Worm (Caenorhabditis elegans): ENCODE data around the gene Y42A5A.1.

Y42A5A.1 gene

DNA sequence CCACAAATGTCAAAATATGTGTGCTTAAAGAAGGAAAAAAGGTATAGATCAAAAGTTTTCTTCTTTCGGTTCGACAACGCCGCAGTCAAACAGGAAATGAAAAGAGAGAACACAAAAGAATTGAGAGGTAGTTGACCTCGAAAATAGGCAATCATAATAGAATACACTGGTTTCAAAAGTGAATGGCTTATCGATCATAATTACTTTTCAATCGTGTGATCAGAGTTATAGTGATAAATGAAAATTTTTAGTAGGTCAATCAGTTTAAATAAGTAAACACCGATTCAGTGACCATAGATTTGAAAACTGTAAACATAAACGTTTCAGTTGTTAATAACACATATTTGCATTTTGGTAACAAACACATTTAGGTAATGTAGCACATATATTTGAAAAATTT, 17.4 kb upstream of the Y42A5A.1 start:
- TF ChIP-seq ccch-3 (GFP tag; optimal IDR thresholded peaks at IDR 0.05) = no peak
- no peak for TF ChIP-seq zim-3 (tag; optimal IDR thresholded peaks at IDR 0.05)
- no peak for TF ChIP-seq tbx-9 (tag; optimal IDR thresholded peaks at IDR 0.05; ENCODE audit: borderline replicate concordance)
- TF ChIP-seq nhr-80 (tag; optimal IDR thresholded peaks at IDR 0.05) = peak; percentile 77
- no peak for TF ChIP-seq nfyb-1 (GFP tag; IDR thresholded peaks at IDR 0.05)

DNA sequence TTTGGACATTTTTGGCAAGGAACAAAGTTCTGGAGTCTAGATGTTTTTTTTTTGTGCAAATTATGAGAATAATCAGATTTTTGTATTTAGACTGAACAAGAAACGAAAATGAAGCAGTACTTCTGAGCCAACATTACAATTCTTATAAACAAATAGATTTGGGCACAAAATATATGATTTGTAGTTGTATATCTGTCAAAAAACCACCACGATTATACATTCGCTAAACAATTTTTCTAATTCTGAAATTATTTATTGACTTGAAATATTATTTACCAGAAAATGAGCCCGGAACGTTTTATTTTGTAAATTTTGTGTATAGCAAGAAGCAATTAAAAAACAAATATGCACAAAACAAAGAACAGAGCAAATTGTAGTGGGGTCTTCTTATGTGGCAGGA, 16.3 kb upstream of the Y42A5A.1 start:
- no peak for TF ChIP-seq nfya-2 (GFP tag; IDR thresholded peaks at IDR 0.05)
- peak; percentile 45; the same call in 1 of the 2 replicates for TF ChIP-seq ekl-4 (GFP tag; IDR thresholded peaks at IDR 0.05)
- no peak for TF ChIP-seq ets-4 (GFP tag; optimal IDR thresholded peaks at IDR 0.05)
- TF ChIP-seq madf-10 (tag; optimal IDR thresholded peaks at IDR 0.05) = no peak
- 0 out of 2 replicates have a peak, but pooled peaks have one; percentile 22 for TF ChIP-seq Y53G8AR.9 (GFP tag; conservative IDR thresholded peaks at IDR 0.05)

DNA sequence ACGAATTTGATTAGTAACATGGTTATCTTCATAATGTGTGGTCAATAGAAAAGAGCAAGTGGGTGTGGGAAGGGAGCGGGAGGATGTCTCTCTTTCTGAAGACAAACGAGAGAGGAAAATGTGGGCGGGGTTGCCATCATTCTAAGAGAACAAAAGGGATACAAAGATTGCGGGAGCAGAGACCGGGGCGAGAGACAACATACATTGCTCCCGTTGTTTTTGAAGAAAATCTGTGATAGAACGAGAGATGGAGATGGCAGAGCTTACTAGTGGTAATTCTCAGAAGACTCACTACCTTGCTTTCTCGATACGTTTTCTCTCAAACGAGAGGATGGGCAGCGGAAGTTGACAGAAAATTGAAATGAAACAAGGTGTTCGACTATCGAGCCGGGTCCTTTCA, 14.4 kb upstream of the Y42A5A.1 start:
- TF ChIP-seq pbrm-1 (GFP tag; IDR thresholded peaks at IDR 0.05) = no peak

DNA sequence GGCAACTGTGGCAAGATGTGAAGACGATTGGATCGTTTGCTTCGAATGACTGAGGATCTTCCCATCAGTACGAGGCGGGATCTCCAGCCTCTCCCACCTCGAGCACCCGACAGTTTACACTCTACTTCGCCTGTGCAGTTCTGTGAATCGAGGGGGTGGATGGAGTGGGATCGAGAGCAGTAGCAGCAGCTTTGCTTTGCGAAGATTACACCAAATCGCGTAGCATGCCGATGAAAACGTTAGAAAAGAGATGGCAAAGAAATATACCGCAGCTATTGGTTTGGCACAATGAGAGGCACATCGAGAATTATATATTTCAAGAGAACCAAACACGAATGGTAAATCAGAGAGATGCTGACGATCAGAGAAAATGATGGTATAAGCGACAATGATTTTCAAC, 13.3 kb upstream of the Y42A5A.1 start, which contains the start of gene act-3:
Gene act-3 (minus strand): TSS at position 51 of the 400 bp plus-strand sequence.
- TF ChIP-seq ztf-26 (tag; optimal IDR thresholded peaks at IDR 0.05) (no peak), dpl-1 (GFP tag; optimal IDR thresholded peaks at IDR 0.05) (no peak), F39B2.1 (GFP tag; IDR thresholded peaks at IDR 0.05) (no peak), mxl-1 (tag; optimal IDR thresholded peaks at IDR 0.05) (no peak), ZK185.1 (tag; optimal IDR thresholded peaks at IDR 0.05; ENCODE audit: poor library complexity, severe bottlenecking) (no peak), pbrm-1 (GFP tag; IDR thresholded peaks at IDR 0.05) (0 out of 2 replicates have a peak, but pooled peaks have one; percentile 24), mcd-1 (GFP tag; IDR thresholded peaks at IDR 0.05) (no peak), repo-1 (tag; optimal IDR thresholded peaks at IDR 0.05) (peak; percentile 8), chd-7 (tag; optimal IDR thresholded peaks at IDR 0.05) (peak; percentile 7), F37B4.10 (GFP tag; IDR thresholded peaks at IDR 0.05) (no peak)

DNA sequence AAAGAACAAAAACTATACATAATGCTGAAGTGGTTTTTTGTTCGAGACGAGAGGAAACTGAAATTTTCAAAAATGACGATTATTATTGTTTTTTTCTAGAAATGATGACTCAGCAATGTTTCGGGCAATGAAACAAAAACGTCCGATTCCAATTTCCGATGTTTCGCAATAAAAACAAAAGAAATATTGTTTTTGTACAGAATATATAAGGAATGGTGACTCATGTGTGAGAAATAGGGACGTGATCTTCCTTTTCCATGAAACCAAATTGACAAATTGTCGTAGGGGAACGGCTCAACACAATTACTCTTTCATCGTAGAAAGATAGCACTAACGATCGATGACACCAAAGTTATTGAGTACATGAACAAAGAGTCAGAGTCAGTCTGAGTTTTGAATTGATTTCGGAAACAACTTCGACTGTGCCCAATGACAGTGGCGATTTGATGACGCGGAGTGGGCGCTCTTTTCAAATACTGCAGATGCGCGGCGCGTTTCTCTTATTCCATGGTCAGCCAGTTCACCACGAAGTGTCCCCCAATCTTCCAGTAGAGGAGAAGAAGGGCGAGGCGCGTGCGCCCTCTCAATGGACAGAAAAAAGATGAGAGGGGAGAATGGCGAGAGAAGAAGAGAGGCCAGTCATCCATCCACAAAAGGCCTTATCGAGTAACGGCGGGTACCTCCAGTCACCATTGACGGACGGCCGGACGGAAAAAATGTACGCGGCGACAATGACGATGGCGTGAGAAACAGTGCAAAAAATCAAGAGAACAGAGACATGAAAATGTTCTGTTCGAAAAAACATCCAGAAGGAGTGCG, 12.3 kb upstream of the Y42A5A.1 start:
- TF ChIP-seq lsl-1 (GFP tag; optimal IDR thresholded peaks at IDR 0.05) (no peak), dpl-1 (GFP tag; optimal IDR thresholded peaks at IDR 0.05) (no peak), zim-3 (tag; optimal IDR thresholded peaks at IDR 0.05) (no peak), K11D2.4 (GFP tag; IDR thresholded peaks at IDR 0.05) (no peak), aptf-3 (GFP tag; IDR thresholded peaks at IDR 0.05) (no peak), tbp1 (GFP tag; optimal IDR thresholded peaks at IDR 0.05) (no peak), repo-1 (tag; optimal IDR thresholded peaks at IDR 0.05) (no peak), Y53F4B.3 (GFP tag; IDR thresholded peaks at IDR 0.05) (no peak), madf-6 (GFP tag; IDR thresholded peaks at IDR 0.05) (no peak), F49E8.2 (tag; optimal IDR thresholded peaks at IDR 0.05; ENCODE audit: insufficient read depth) (no peak), T07F8.4 (tag; optimal IDR thresholded peaks at IDR 0.05) (no peak), Y95B8A.8 (GFP tag; IDR thresholded peaks at IDR 0.05) (no peak), mxl-1 (tag; optimal IDR thresholded peaks at IDR 0.05) (no peak), F55B11.4 (tag; optimal IDR thresholded peaks at IDR 0.05; ENCODE audit: borderline replicate concordance, insufficient read depth) (no peak), Y79H2A.3 (GFP tag; conservative IDR thresholded peaks at IDR 0.05) (no peak), madf-3 (GFP tag; IDR thresholded peaks at IDR 0.05) (no peak), nhr-179 (tag; optimal IDR thresholded peaks at IDR 0.05) (no peak), hlh-12 (tag; optimal IDR thresholded peaks at IDR 0.05) (no peak), B0019.2 (GFP tag; conservative IDR thresholded peaks at IDR 0.05) (no peak), snpc-3.4 (tag; optimal IDR thresholded peaks at IDR 0.05) (no peak), tlf-1 (GFP tag; optimal IDR thresholded peaks at IDR 0.05) (no peak), B0261.1 (tag; optimal IDR thresholded peaks at IDR 0.05) (no peak), F33H1.4 (GFP tag; IDR thresholded peaks at IDR 0.05) (no peak), nfya-1 (tag; optimal IDR thresholded peaks at IDR 0.05; ENCODE audit: borderline replicate concordance, insufficient read depth) (no peak), unc-62 (GFP tag; optimal IDR thresholded peaks at IDR 0.05) (no peak)

All from whole organism, young adult.